Worm (Caenorhabditis elegans) whole organism, early embryonic: ENCODE measurements around the gene grl-24.

Experiments used
- B0310.2 ChIP-seq: sonication (generic microtip); optimal IDR thresholded peaks from 2 replicates; lab custom pipeline; 2016; ENCODE audit warnings: mild to moderate bottlenecking, missing genetic modification characterization, missing compliant biosample characterization
- F13C5.2 ChIP-seq: sonication (generic microtip); optimal IDR thresholded peaks from 2 replicates; lab custom pipeline; 2017; ENCODE audit warnings: mild to moderate bottlenecking, missing genetic modification characterization, inconsistent platforms, missing compliant biosample characterization
- aly-1 ChIP-seq: sonication (generic microtip); optimal IDR thresholded peaks from 2 replicates; lab custom pipeline; 2016; ENCODE audit warnings: missing genetic modification characterization, missing compliant biosample characterization
- ama-1 ChIP-seq: fragments of 150-350 bp; optimal IDR thresholded peaks from 2 replicates; lab custom pipeline; 2014
- ceh-13 ChIP-seq: fragments of 200-800 bp; sonication (Bioruptor generic); optimal IDR thresholded peaks from 2 replicates; lab custom pipeline; 2018; ENCODE audit warnings: mild to moderate bottlenecking, missing genetic modification characterization, missing compliant biosample characterization
- ets-7 ChIP-seq: sonication (generic microtip); optimal IDR thresholded peaks from 2 replicates; lab custom pipeline; 2016; ENCODE audit warnings: missing genotype, missing genetic modification characterization, missing compliant biosample characterization
- flt-1 ChIP-seq: fragments of 200-800 bp; sonication (Bioruptor generic); IDR thresholded peaks from 2 replicates; pipeline ENCODE4 v1.3.6; 2022; ENCODE audit warnings: missing genetic modification characterization, missing compliant biosample characterization
- hmg-4 ChIP-seq: fragments of 200-800 bp; sonication (Bioruptor generic); optimal IDR thresholded peaks from 2 replicates; lab custom pipeline; 2018; ENCODE audit warnings: mild to moderate bottlenecking, missing genetic modification characterization, missing compliant biosample characterization
- hnd-1 ChIP-seq: sonication (generic microtip); optimal IDR thresholded peaks from 2 replicates; lab custom pipeline; 2016; ENCODE audit warnings: missing genetic modification characterization, missing compliant biosample characterization
- scrt-1 ChIP-seq: fragments of 200-800 bp; sonication (Bioruptor generic); IDR thresholded peaks from 2 replicates; pipeline ENCODE4 v1.3.6; 2022; ENCODE audit warnings: missing genetic modification characterization, missing compliant biosample characterization
- sea-1 ChIP-seq: fragments of 200-800 bp; sonication (Bioruptor generic); conservative IDR thresholded peaks from 2 replicates; pipeline ENCODE4 v1.3.6; 2022; ENCODE audit warnings: missing genetic modification characterization, missing compliant biosample characterization
- tbx-11 ChIP-seq: fragments of 200-800 bp; sonication (Bioruptor generic); IDR thresholded peaks from 2 replicates; pipeline ENCODE4 v1.3.6; 2022; ENCODE audit warnings: missing genetic modification characterization, missing compliant biosample characterization
- tbx-37 ChIP-seq: fragments of 200-800 bp; sonication (Bioruptor generic); conservative IDR thresholded peaks from 2 replicates; pipeline ENCODE4 v1.3.6; 2022; ENCODE audit warnings: missing genetic modification reagents, missing genetic modification characterization, missing compliant biosample characterization
- tra-4 ChIP-seq: sonication (generic microtip); optimal IDR thresholded peaks from 2 replicates; lab custom pipeline; 2017; ENCODE audit warnings: missing genetic modification characterization, missing compliant biosample characterization

Gene grl-24

DNA sequence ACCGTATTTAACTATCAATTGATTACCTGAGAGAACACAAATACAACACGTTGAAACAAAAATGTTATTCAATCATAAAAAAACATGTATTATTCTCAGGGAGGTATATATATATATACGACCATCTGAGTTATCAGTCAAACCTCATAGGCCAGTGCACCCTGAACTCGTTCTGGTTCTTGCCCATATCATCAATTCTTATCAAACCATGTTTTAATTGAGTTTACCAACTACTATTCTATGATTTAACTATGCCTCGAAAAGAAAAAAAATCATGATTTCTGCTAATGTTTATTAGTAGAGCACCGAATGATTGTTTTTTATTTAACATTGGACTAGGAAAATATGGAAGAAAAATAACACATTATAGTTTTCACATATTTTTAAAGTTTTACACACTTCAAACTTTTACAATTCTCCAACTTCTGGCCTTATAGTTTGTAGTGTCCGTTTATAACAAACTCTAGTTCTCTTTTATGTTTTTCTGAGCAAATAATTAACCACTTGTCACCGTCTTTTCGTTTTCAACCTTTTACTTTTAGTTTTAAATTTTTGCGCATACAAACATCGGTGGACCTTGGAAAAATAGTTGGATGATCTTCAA, 43.3 kb downstream of the grl-24 start:
- TF ChIP-seq tbx-11 (GFP tag; lab: Robert Waterston, UW), result no peak
- TF ChIP-seq B0310.2 (tag; lab: Kevin White, UChicago), result no peak
- no peak for TF ChIP-seq hnd-1 (tag; lab: Kevin White, UChicago)
- TF ChIP-seq F13C5.2 (tag; lab: Kevin White, UChicago), result no peak

- no peak for TF ChIP-seq F13C5.2 (tag; lab: Kevin White, UChicago)
- no peak for TF ChIP-seq flt-1 (GFP tag; lab: Robert Waterston, UW)
- no peak for TF ChIP-seq B0310.2 (tag; lab: Kevin White, UChicago)
- no peak for TF ChIP-seq ceh-13 (GFP tag; lab: Kevin White, UChicago)
- no peak for TF ChIP-seq hmg-4 (GFP tag; lab: Kevin White, UChicago)
- TF ChIP-seq tbx-37 (GFP tag; lab: Robert Waterston, UW), result no peak
- TF ChIP-seq hnd-1 (tag; lab: Kevin White, UChicago), result no peak
These were observed 44.4 kb downstream of the grl-24 start, which contains the start of gene lact-6 for ce11 chrIV:17431287-17431686. lact-6 (minus strand) TSS chrIV:17431387.

ce11 chrIV:17427423-17427822, 48.2 kb downstream of the grl-24 start, which contains the start of gene C06A12.3:
C06A12.3 (plus strand) TSS chrIV:17427723.
- TF ChIP-seq ama-1 (no peak), scrt-1 (no peak), ets-7 (tag; lab: Kevin White, UChicago) (no peak), tbx-37 (GFP tag; lab: Robert Waterston, UW) (no peak), tra-4 (tag; lab: Kevin White, UChicago) (no peak), B0310.2 (tag; lab: Kevin White, UChicago) (no peak), ceh-13 (GFP tag; lab: Kevin White, UChicago) (no peak), aly-1 (tag; lab: Kevin White, UChicago) (no peak), flt-1 (GFP tag; lab: Robert Waterston, UW) (no peak)

ce11 chrIV:17426970-17427369, 48.7 kb downstream of the grl-24 start:
- TF ChIP-seq tbx-11 (GFP tag; lab: Robert Waterston, UW) (no peak), aly-1 (tag; lab: Kevin White, UChicago) (no peak), B0310.2 (tag; lab: Kevin White, UChicago) (no peak), sea-1 (GFP tag; lab: Robert Waterston, UW) (no peak), flt-1 (GFP tag; lab: Robert Waterston, UW) (no peak), tra-4 (tag; lab: Kevin White, UChicago) (no peak)
